Fruit fly (Drosophila melanogaster) whole organism, embryonic: ENCODE measurements around the gene Argk1.
A peak's percentile ranks its signal among the peaks of the same experiment; 100 is the strongest.

Source experiments
- BEAF-32 ChIP-seq: fragments of 200-800 bp; sonication (Bioruptor generic); optimal IDR thresholded peaks from 3 replicates; lab custom pipeline; 2017; ENCODE audit warnings: missing biosample characterization, missing genetic modification characterization, mild to moderate bottlenecking, moderate library complexity, missing genetic modification reagents
- CG1024 ChIP-seq: fragments of 200-800 bp; sonication (Bioruptor generic); IDR thresholded peaks from 2 replicates; pipeline ENCODE4 v1.3.6; 2022; ENCODE audit warnings: missing biosample characterization, missing genetic modification characterization
- CG10274 ChIP-seq: fragments of 200-800 bp; sonication (Bioruptor generic); optimal IDR thresholded peaks from 3 replicates; lab custom pipeline; 2017; ENCODE audit warnings: missing biosample characterization, mild to moderate bottlenecking, missing genetic modification characterization
- CG12104 ChIP-seq: fragments of 200-800 bp; sonication (Bioruptor generic); optimal IDR thresholded peaks from 3 replicates; lab custom pipeline; 2016; ENCODE audit warnings: missing biosample characterization, missing genetic modification characterization
- CG12155 ChIP-seq: fragments of 200-800 bp; sonication (Bioruptor generic); optimal IDR thresholded peaks from 3 replicates; lab custom pipeline; 2016; ENCODE audit warnings: missing biosample characterization, missing genetic modification characterization
- CG12236 ChIP-seq: fragments of 200-800 bp; sonication (Bioruptor generic); optimal IDR thresholded peaks from 2 replicates; lab custom pipeline; 2016; ENCODE audit warnings: missing biosample characterization, missing genetic modification characterization
- CG15479 ChIP-seq: fragments of 200-800 bp; sonication (Bioruptor generic); optimal IDR thresholded peaks from 3 replicates; lab custom pipeline; 2019; ENCODE audit warnings: missing biosample characterization, mild to moderate bottlenecking, missing genetic modification characterization, moderate library complexity
- CG15696 ChIP-seq: fragments of 200-800 bp; sonication (Bioruptor generic); optimal IDR thresholded peaks from 2 replicates; lab custom pipeline; 2019; ENCODE audit warnings: missing biosample characterization, mild to moderate bottlenecking, missing genetic modification characterization, moderate library complexity
- CG16779 ChIP-seq: fragments of 200-800 bp; sonication (Bioruptor generic); IDR thresholded peaks from 2 replicates; pipeline ENCODE4 v1.3.6; 2022; ENCODE audit warnings: missing biosample characterization, missing genetic modification characterization
- CG17359 ChIP-seq: fragments of 200-800 bp; sonication (Bioruptor generic); optimal IDR thresholded peaks from 3 replicates; lab custom pipeline; 2018; ENCODE audit warnings: missing biosample characterization, mild to moderate bottlenecking, missing genetic modification characterization, moderate library complexity
- CG18262 ChIP-seq: fragments of 200-800 bp; optimal IDR thresholded peaks from 3 replicates; lab custom pipeline; 2019; ENCODE audit warnings: missing biosample characterization, mild to moderate bottlenecking, missing genetic modification characterization, moderate library complexity
- CG2116 ChIP-seq: fragments of 200-800 bp; sonication (Bioruptor generic); optimal IDR thresholded peaks from 3 replicates; lab custom pipeline; 2018; ENCODE audit warnings: missing biosample characterization, mild to moderate bottlenecking, missing genetic modification characterization
- CG2678 ChIP-seq: fragments of 200-800 bp; sonication (Bioruptor generic); optimal IDR thresholded peaks from 3 replicates; lab custom pipeline; 2019; ENCODE audit warnings: missing biosample characterization, mild to moderate bottlenecking, missing genetic modification characterization, moderate library complexity
- CG4617 ChIP-seq: fragments of 200-800 bp; sonication (Bioruptor generic); optimal IDR thresholded peaks from 3 replicates; lab custom pipeline; 2016; ENCODE audit warnings: missing biosample characterization, missing genetic modification characterization, borderline replicate concordance
- CG4707 ChIP-seq: fragments of 200-800 bp; sonication (Bioruptor generic); optimal IDR thresholded peaks from 2 replicates; lab custom pipeline; 2018; ENCODE audit warnings: missing biosample characterization, mild to moderate bottlenecking, missing genetic modification characterization, moderate library complexity
- CG6175 ChIP-seq: fragments of 200-800 bp; sonication (Bioruptor generic); IDR thresholded peaks from 3 replicates; pipeline ENCODE4 v1.3.6; 2022; ENCODE audit warnings: missing biosample characterization, missing genetic modification characterization
- CG7963 ChIP-seq: fragments of 200-800 bp; sonication (Bioruptor generic); IDR thresholded peaks from 3 replicates; pipeline ENCODE4 v1.3.6; 2022; ENCODE audit warnings: missing biosample characterization, missing genetic modification characterization; ENCODE audit not compliant: partially characterized antibody
- CG7987 ChIP-seq: fragments of 200-800 bp; sonication (Bioruptor generic); optimal IDR thresholded peaks from 2 replicates; lab custom pipeline; 2018; ENCODE audit warnings: missing biosample characterization, mild to moderate bottlenecking, missing genetic modification characterization, moderate library complexity
- CG9817 ChIP-seq: fragments of 200-800 bp; sonication (Bioruptor generic); optimal IDR thresholded peaks from 2 replicates; lab custom pipeline; 2018; ENCODE audit warnings: missing biosample characterization, mild to moderate bottlenecking, missing genetic modification characterization, moderate library complexity
- Dip3 ChIP-seq: fragments of 200-800 bp; sonication (Bioruptor generic); optimal IDR thresholded peaks from 3 replicates; lab custom pipeline; 2016; ENCODE audit warnings: missing biosample characterization, missing genetic modification characterization
- Doc3 ChIP-seq: fragments of 200-800 bp; sonication (Bioruptor generic); IDR thresholded peaks from 3 replicates; pipeline ENCODE4 v1.3.6; 2022; ENCODE audit warnings: missing biosample characterization, missing genetic modification characterization; ENCODE audit not compliant: partially characterized antibody
- Drgx ChIP-seq: fragments of 200-800 bp; sonication (Bioruptor generic); IDR thresholded peaks from 2 replicates; pipeline ENCODE4 v1.3.6; 2022; ENCODE audit warnings: missing biosample characterization, missing genetic modification characterization
- Ets65A ChIP-seq: fragments of 200-800 bp; sonication (Bioruptor generic); peaks from one replicate; lab custom pipeline; 2016; ENCODE audit warnings: missing biosample characterization, missing genetic modification characterization
- Jarid2 ChIP-seq: fragments of 200-800 bp; sonication (Bioruptor generic); optimal IDR thresholded peaks from 3 replicates; lab custom pipeline; 2017; ENCODE audit warnings: mild to moderate bottlenecking, missing biosample characterization, missing genetic modification reagents, missing genetic modification characterization
- Lhr ChIP-seq: fragments of 200-800 bp; sonication (Bioruptor generic); optimal IDR thresholded peaks from 3 replicates; lab custom pipeline; 2017; ENCODE audit warnings: mild to moderate bottlenecking, missing biosample characterization, missing genetic modification reagents, missing genetic modification characterization
- Rfx ChIP-seq: fragments of 200-800 bp; sonication (Bioruptor generic); IDR thresholded peaks from 2 replicates; pipeline ENCODE4 v1.3.6; 2022; ENCODE audit warnings: missing biosample characterization, missing genetic modification characterization
- Spps ChIP-seq: fragments of 200-800 bp; sonication (Bioruptor generic); optimal IDR thresholded peaks from 2 replicates; lab custom pipeline; 2018; ENCODE audit warnings: missing biosample characterization, mild to moderate bottlenecking, missing genetic modification characterization
- Sry-β ChIP-seq: fragments of 200-800 bp; sonication (Bioruptor generic); optimal IDR thresholded peaks from 2 replicates; lab custom pipeline; 2018; ENCODE audit warnings: missing biosample characterization, mild to moderate bottlenecking, missing genetic modification characterization, moderate library complexity
- az2 ChIP-seq: fragments of 200-800 bp; sonication (Bioruptor generic); optimal IDR thresholded peaks from 3 replicates; lab custom pipeline; 2016; ENCODE audit warnings: missing biosample characterization, missing genetic modification characterization
- bcd ChIP-seq: fragments of 200-800 bp; sonication (Bioruptor generic); optimal IDR thresholded peaks from 2 replicates; lab custom pipeline; 2017; ENCODE audit warnings: missing biosample characterization, mild to moderate bottlenecking, missing genetic modification characterization
- crc ChIP-seq: fragments of 200-800 bp; sonication (Bioruptor generic); optimal IDR thresholded peaks from 2 replicates; lab custom pipeline; 2016; ENCODE audit warnings: missing biosample characterization, missing genetic modification characterization
- danr ChIP-seq: fragments of 200-800 bp; sonication (Bioruptor generic); IDR thresholded peaks from 2 replicates; pipeline ENCODE4 v1.3.6; 2022; ENCODE audit warnings: missing biosample characterization, missing genetic modification characterization
- dpn ChIP-seq, 2 experiments: fragments of 200-800 bp; sonication (Bioruptor generic); optimal IDR thresholded peaks; 3 replicates each; lab custom pipeline; 2016; ENCODE audit warnings: missing biosample characterization in 2 of 2, missing genetic modification characterization in 2 of 2
- gfzf ChIP-seq: fragments of 200-800 bp; sonication (Bioruptor generic); optimal IDR thresholded peaks from 2 replicates; lab custom pipeline; 2016; ENCODE audit warnings: missing biosample characterization, mild to moderate bottlenecking, missing genetic modification characterization, moderate library complexity
- ind ChIP-seq: fragments of 200-800 bp; sonication (Bioruptor generic); optimal IDR thresholded peaks from 3 replicates; lab custom pipeline; 2016; ENCODE audit warnings: missing biosample characterization, missing genetic modification characterization
- inv ChIP-seq: fragments of 200-800 bp; sonication (Bioruptor generic); IDR thresholded peaks from 2 replicates; pipeline ENCODE4 v1.3.6; 2022; ENCODE audit warnings: missing biosample characterization, missing genetic modification characterization; ENCODE audit not compliant: partially characterized antibody
- jing ChIP-seq: fragments of 200-800 bp; sonication (Bioruptor generic); optimal IDR thresholded peaks from 2 replicates; lab custom pipeline; 2018; ENCODE audit warnings: missing biosample characterization, mild to moderate bottlenecking, missing genetic modification characterization
- klu ChIP-seq: fragments of 200-800 bp; sonication (Bioruptor generic); IDR thresholded peaks from 2 replicates; pipeline ENCODE4 v1.3.6; 2022; ENCODE audit warnings: missing biosample characterization, missing genetic modification characterization
- lab ChIP-seq: fragments of 200-800 bp; sonication (Bioruptor generic); optimal IDR thresholded peaks from 3 replicates; lab custom pipeline; 2017; ENCODE audit warnings: missing biosample characterization, missing genetic modification characterization, mild to moderate bottlenecking, moderate library complexity, missing genetic modification reagents
- org-1 ChIP-seq: fragments of 200-800 bp; sonication (Bioruptor generic); optimal IDR thresholded peaks from 2 replicates; lab custom pipeline; 2017; ENCODE audit warnings: missing biosample characterization, missing genetic modification characterization
- otp ChIP-seq: fragments of 200-800 bp; sonication (Bioruptor generic); IDR thresholded peaks from 3 replicates; pipeline ENCODE4, ENCODE4 v1.3.6; 2022; ENCODE audit warnings: missing biosample characterization, missing genetic modification characterization
- pita ChIP-seq: fragments of 200-800 bp; sonication (Bioruptor generic); optimal IDR thresholded peaks from 2 replicates; lab custom pipeline; 2017; ENCODE audit warnings: missing biosample characterization, mild to moderate bottlenecking, missing genetic modification characterization
- ranshi ChIP-seq: fragments of 200-800 bp; sonication (Bioruptor generic); IDR thresholded peaks from 2 replicates; pipeline ENCODE4 v1.3.6; 2022; ENCODE audit warnings: missing biosample characterization, missing genetic modification characterization
- sens-2 ChIP-seq: fragments of 200-800 bp; sonication (Bioruptor generic); IDR thresholded peaks from 2 replicates; pipeline ENCODE4 v1.3.6; 2022; ENCODE audit warnings: missing biosample characterization, missing genetic modification characterization
- sisA ChIP-seq: fragments of 200-800 bp; sonication (Bioruptor generic); IDR thresholded peaks from 2 replicates; pipeline ENCODE4 v1.3.6; 2022; ENCODE audit warnings: missing biosample characterization, missing genetic modification characterization
- tin ChIP-seq: fragments of 200-800 bp; sonication (Bioruptor generic); optimal IDR thresholded peaks from 3 replicates; lab custom pipeline; 2016; ENCODE audit warnings: missing biosample characterization, missing genetic modification characterization
- trh ChIP-seq: fragments of 200-800 bp; sonication (Bioruptor generic); optimal IDR thresholded peaks from 2 replicates; lab custom pipeline; 2016; ENCODE audit warnings: missing biosample characterization, missing genetic modification characterization
- wek ChIP-seq: fragments of 200-800 bp; sonication (Bioruptor generic); optimal IDR thresholded peaks from 3 replicates; lab custom pipeline; 2018; ENCODE audit warnings: missing biosample characterization, mild to moderate bottlenecking, missing genetic modification characterization, moderate library complexity

Argk1 gene

dm6 chr3L:9011485-9012389, 54.1 kb downstream of the Argk1 start (continued):
- peak; percentile 35; the same call in 1 of the 2 replicates for TF ChIP-seq danr (GFP tag; lab: Robert Waterston, UW)
- TF ChIP-seq CG15479 (GFP tag; lab: Kevin White, UChicago) = no peak
- peak; percentile 75 for TF ChIP-seq org-1
- TF ChIP-seq CG16779 (GFP tag; lab: Robert Waterston, UW) = no peak
- TF ChIP-seq Ets65A (GFP tag; lab: Kevin White, UChicago) = peak; percentile 98
- peak; percentile 88 for TF ChIP-seq CG1024
- TF ChIP-seq ind (GFP tag; lab: Kevin White, UChicago) = peak; percentile 63
- TF ChIP-seq inv = no peak
- peak; percentile 84 for TF ChIP-seq sens-2 (GFP tag; lab: Robert Waterston, UW)
- TF ChIP-seq dpn (GFP tag; optimal IDR thresholded peaks at IDR 0.05; lab: Kevin White, UChicago) = peak; percentile 70 to 86
- no peak for TF ChIP-seq CG4707 (GFP tag; lab: Kevin White, UChicago)
- peak; percentile 53 for TF ChIP-seq jing (GFP tag; lab: Kevin White, UChicago)
- TF ChIP-seq CG10274 (GFP tag; lab: Kevin White, UChicago) = peak; percentile 13
- TF ChIP-seq CG7987 (GFP tag; lab: Kevin White, UChicago) = no peak
- TF ChIP-seq bcd (GFP tag; lab: Kevin White, UChicago) = peak; percentile 63
- peak; percentile 78 for TF ChIP-seq tin (GFP tag; lab: Kevin White, UChicago)
- TF ChIP-seq CG15696 (tag; lab: Kevin White, UChicago) = peak; percentile 97
- peak; percentile 73 for TF ChIP-seq CG17359 (tag; lab: Kevin White, UChicago)
- peak; percentile 36 for TF ChIP-seq Lhr
- peak; percentile 49 for TF ChIP-seq CG12155
- TF ChIP-seq CG12104 (GFP tag; lab: Kevin White, UChicago) = peak; percentile 21
- peak; percentile 46; the same call in 1 of the 2 replicates for TF ChIP-seq Rfx (GFP tag; lab: Robert Waterston, UW)
- TF ChIP-seq az2 (GFP tag; lab: Kevin White, UChicago) = peak; percentile 72
- TF ChIP-seq CG9817 (tag; lab: Kevin White, UChicago) = peak; percentile 9
- no peak for TF ChIP-seq Doc3
- peak; percentile 21 for TF ChIP-seq trh
- TF ChIP-seq Jarid2 (GFP tag; lab: Kevin White, UChicago) = peak; percentile 6
- peak; percentile 23 for TF ChIP-seq CG2116 (GFP tag; lab: Kevin White, UChicago)
- peak; percentile 72 for TF ChIP-seq Spps (tag; lab: Kevin White, UChicago)
- TF ChIP-seq Dip3 = no peak
- no peak for TF ChIP-seq pita (GFP tag; lab: Kevin White, UChicago)
- TF ChIP-seq sisA (GFP tag; lab: Robert Waterston, UW) = peak; percentile 84
- TF ChIP-seq CG2678 (tag; lab: Kevin White, UChicago) = peak; percentile 79
- TF ChIP-seq otp (GFP tag; lab: Robert Waterston, UW) = peak; percentile 87
- TF ChIP-seq gfzf (GFP tag; lab: Kevin White, UChicago) = no peak
- TF ChIP-seq CG12236 (GFP tag; lab: Kevin White, UChicago) = peak; percentile 69
- TF ChIP-seq Sry-β (GFP tag; lab: Kevin White, UChicago) = peak; percentile 20
- TF ChIP-seq klu (GFP tag; lab: Robert Waterston, UW) = peak; percentile 55; the same call in 1 of the 2 replicates
- TF ChIP-seq lab (GFP tag; lab: Kevin White, UChicago) = peak; percentile 34
- no peak for TF ChIP-seq CG7963 (GFP tag; lab: Robert Waterston, UW)
- no peak for TF ChIP-seq Drgx (GFP tag; lab: Robert Waterston, UW)
- peak; percentile 75; the same call in 1 of the 2 replicates for TF ChIP-seq ranshi (GFP tag; lab: Robert Waterston, UW)
- TF ChIP-seq CG18262 (tag; lab: Kevin White, UChicago) = peak; percentile 88
- TF ChIP-seq CG6175 (GFP tag; lab: Robert Waterston, UW) = no peak
- peak; percentile 68 for TF ChIP-seq crc (GFP tag; lab: Kevin White, UChicago)
- peak; percentile 14 for TF ChIP-seq CG4617 (GFP tag; lab: Kevin White, UChicago)
- no peak for TF ChIP-seq BEAF-32 (GFP tag; lab: Kevin White, UChicago)
- no peak for TF ChIP-seq wek (GFP tag; lab: Kevin White, UChicago)
